Fruit fly (Drosophila melanogaster) whole organism, embryonic: ENCODE data around the gene CG34293.

ENCODE experiments used
- Blimp-1 ChIP-seq: fragments of 200-800 bp; sonication (Bioruptor generic); optimal IDR thresholded peaks from 3 replicates; lab custom pipeline; 2018; ENCODE audit warnings: missing biosample characterization, missing genetic modification characterization, mild to moderate bottlenecking, moderate library complexity, missing genetic modification reagents
- CG10565 ChIP-seq: fragments of 200-800 bp; sonication (Bioruptor generic); optimal IDR thresholded peaks from 3 replicates; lab custom pipeline; 2016; ENCODE audit warnings: missing biosample characterization, mild to moderate bottlenecking, missing genetic modification characterization
- CG11696 ChIP-seq: fragments of 200-800 bp; sonication (Bioruptor generic); IDR thresholded peaks from 2 replicates; pipeline ENCODE4 v1.3.6; 2022; ENCODE audit warnings: missing biosample characterization, missing genetic modification characterization
- CG12236 ChIP-seq: fragments of 200-800 bp; sonication (Bioruptor generic); optimal IDR thresholded peaks from 2 replicates; lab custom pipeline; 2016; ENCODE audit warnings: missing biosample characterization, missing genetic modification characterization
- CG12299 ChIP-seq: fragments of 200-800 bp; sonication (Bioruptor generic); optimal IDR thresholded peaks from 2 replicates; lab custom pipeline; 2018; ENCODE audit warnings: missing biosample characterization, mild to moderate bottlenecking, missing genetic modification characterization
- CG12769 ChIP-seq: fragments of 200-800 bp; sonication (Bioruptor generic); optimal IDR thresholded peaks from 2 replicates; lab custom pipeline; 2019; ENCODE audit warnings: missing biosample characterization, mild to moderate bottlenecking, missing genetic modification characterization, moderate library complexity
- CG13287 ChIP-seq: fragments of 200-800 bp; sonication (Bioruptor generic); IDR thresholded peaks from 2 replicates; pipeline ENCODE4 v1.3.6; 2022; ENCODE audit warnings: missing biosample characterization, missing genetic modification characterization; ENCODE audit not compliant: partially characterized antibody
- CG13424 ChIP-seq: fragments of 200-800 bp; sonication (Bioruptor generic); optimal IDR thresholded peaks from 2 replicates; lab custom pipeline; 2019; ENCODE audit warnings: missing biosample characterization, mild to moderate bottlenecking, missing genetic modification characterization, moderate library complexity
- CG13624 ChIP-seq: fragments of 200-800 bp; sonication (Bioruptor generic); optimal IDR thresholded peaks from 2 replicates; lab custom pipeline; 2016; ENCODE audit warnings: missing biosample characterization, missing genetic modification characterization
- CG1603 ChIP-seq: fragments of 200-800 bp; sonication (Bioruptor generic); optimal IDR thresholded peaks from 2 replicates; lab custom pipeline; 2019; ENCODE audit warnings: missing biosample characterization, mild to moderate bottlenecking, missing genetic modification characterization, moderate library complexity
- CG16863 ChIP-seq: fragments of 200-800 bp; sonication (Bioruptor generic); optimal IDR thresholded peaks from 3 replicates; lab custom pipeline; 2016; ENCODE audit warnings: missing biosample characterization, missing genetic modification characterization
- CG18262 ChIP-seq: fragments of 200-800 bp; optimal IDR thresholded peaks from 3 replicates; lab custom pipeline; 2019; ENCODE audit warnings: missing biosample characterization, mild to moderate bottlenecking, missing genetic modification characterization, moderate library complexity
- CG31365 ChIP-seq: fragments of 200-800 bp; sonication (Bioruptor generic); optimal IDR thresholded peaks from 2 replicates; lab custom pipeline; 2018; ENCODE audit warnings: missing biosample characterization, mild to moderate bottlenecking, missing genetic modification characterization
- CG3407 ChIP-seq: fragments of 200-800 bp; sonication (Bioruptor generic); optimal IDR thresholded peaks from 2 replicates; lab custom pipeline; 2018; ENCODE audit warnings: missing biosample characterization, mild to moderate bottlenecking, missing genetic modification characterization
- CG4617 ChIP-seq: fragments of 200-800 bp; sonication (Bioruptor generic); optimal IDR thresholded peaks from 3 replicates; lab custom pipeline; 2016; ENCODE audit warnings: missing biosample characterization, missing genetic modification characterization, borderline replicate concordance
- CG6854 ChIP-seq: fragments of 200-800 bp; sonication (Bioruptor generic); optimal IDR thresholded peaks from 3 replicates; lab custom pipeline; 2017; ENCODE audit warnings: missing biosample characterization, mild to moderate bottlenecking, missing genetic modification characterization
- D ChIP-seq, 2 experiments: fragments of 200-800 bp in 1 of 2; fragments of >200 bp in 1 of 2; sonication (Bioruptor generic) in 1 of 2; optimal IDR thresholded peaks; 2 replicates in 1 of 2; 3 replicates in 1 of 2; lab custom pipeline; 2017; ENCODE audit warnings: mild to moderate bottlenecking in 1 of 2, missing biosample characterization in 1 of 2, missing genetic modification characterization in 1 of 2, missing genetic modification reagents in 1 of 2
- Dad ChIP-seq: fragments of 200-800 bp; sonication (Bioruptor generic); optimal IDR thresholded peaks from 3 replicates; lab custom pipeline; 2016; ENCODE audit warnings: missing biosample characterization, missing genetic modification characterization
- Dek ChIP-seq: fragments of 200-800 bp; sonication (Bioruptor generic); optimal IDR thresholded peaks from 3 replicates; lab custom pipeline; 2019; ENCODE audit warnings: missing biosample characterization, mild to moderate bottlenecking, missing genetic modification characterization, moderate library complexity
- HLH54F ChIP-seq: fragments of 200-800 bp; sonication (Bioruptor generic); optimal IDR thresholded peaks from 3 replicates; lab custom pipeline; 2016; ENCODE audit warnings: missing biosample characterization, missing genetic modification characterization
- HLHmδ ChIP-seq: fragments of 200-800 bp; sonication (Bioruptor generic); optimal IDR thresholded peaks from 2 replicates; lab custom pipeline; 2018; ENCODE audit warnings: missing biosample characterization, mild to moderate bottlenecking, missing genetic modification characterization, moderate library complexity
- Mad ChIP-seq: fragments of 200-800 bp; sonication (Bioruptor generic); optimal IDR thresholded peaks from 2 replicates; lab custom pipeline; 2016; ENCODE audit warnings: missing biosample characterization, missing genetic modification characterization
- Nf-YA ChIP-seq: fragments of 200-800 bp; sonication (Bioruptor generic); IDR thresholded peaks from 2 replicates; pipeline ENCODE4 v1.3.6; 2022; ENCODE audit warnings: missing biosample characterization, missing genetic modification characterization
- Oaz ChIP-seq: fragments of 200-800 bp; sonication (Bioruptor generic); IDR thresholded peaks from 2 replicates; pipeline ENCODE4 v1.3.6; 2022; ENCODE audit warnings: missing biosample characterization, missing genetic modification characterization
- Optix ChIP-seq: fragments of 200-800 bp; sonication (Bioruptor generic); IDR thresholded peaks from 3 replicates; pipeline ENCODE4 v1.3.6; 2022; ENCODE audit warnings: missing biosample characterization, missing genetic modification characterization
- Ptx1 ChIP-seq: fragments of 200-800 bp; sonication (Bioruptor generic); IDR thresholded peaks from 2 replicates; pipeline ENCODE4 v1.3.6; 2022; ENCODE audit warnings: missing biosample characterization, missing genetic modification characterization
- Sin3A ChIP-seq: fragments of >200 bp; optimal IDR thresholded peaks from 2 replicates; lab custom pipeline; 2018
- Xrp1 ChIP-seq: fragments of 200-800 bp; sonication (Bioruptor generic); IDR thresholded peaks from 2 replicates; pipeline ENCODE4 v1.3.6; 2022; ENCODE audit warnings: missing biosample characterization, missing genetic modification characterization
- ac ChIP-seq: fragments of 200-800 bp; sonication (Bioruptor generic); optimal IDR thresholded peaks from 3 replicates; lab custom pipeline; 2017; ENCODE audit warnings: missing biosample characterization, mild to moderate bottlenecking, missing genetic modification characterization
- ara ChIP-seq: fragments of 200-800 bp; sonication (Bioruptor generic); IDR thresholded peaks from 2 replicates; pipeline ENCODE4 v1.3.6; 2022; ENCODE audit warnings: missing biosample characterization, missing genetic modification characterization
- dpn ChIP-seq, 2 experiments: fragments of 200-800 bp; sonication (Bioruptor generic); optimal IDR thresholded peaks; 3 replicates each; lab custom pipeline; 2016; ENCODE audit warnings: missing biosample characterization in 2 of 2, missing genetic modification characterization in 2 of 2
- fd3F ChIP-seq: fragments of 200-800 bp; sonication (Bioruptor generic); optimal IDR thresholded peaks from 2 replicates; lab custom pipeline; 2018; ENCODE audit warnings: missing biosample characterization, mild to moderate bottlenecking, missing genetic modification characterization, moderate library complexity
- fd96Cb ChIP-seq: fragments of 200-800 bp; sonication (Bioruptor generic); optimal IDR thresholded peaks from 2 replicates; lab custom pipeline; 2018; ENCODE audit warnings: missing biosample characterization, mild to moderate bottlenecking, missing genetic modification characterization, moderate library complexity
- gcm2 ChIP-seq: fragments of 200-800 bp; sonication (Bioruptor generic); optimal IDR thresholded peaks from 2 replicates; lab custom pipeline; 2016; ENCODE audit warnings: missing biosample characterization, missing genetic modification characterization
- gro ChIP-seq: fragments of 200-800 bp; sonication (Bioruptor generic); optimal IDR thresholded peaks from 2 replicates; lab custom pipeline; 2016; ENCODE audit warnings: missing biosample characterization, missing genetic modification characterization
- ham ChIP-seq: fragments of 200-800 bp; sonication (Bioruptor generic); IDR thresholded peaks from 2 replicates; pipeline ENCODE4 v1.3.6; 2022; ENCODE audit warnings: missing biosample characterization, missing genetic modification characterization
- hbn ChIP-seq: fragments of 200-800 bp; sonication (Bioruptor generic); IDR thresholded peaks from 2 replicates; pipeline ENCODE4 v1.3.6; 2022; ENCODE audit warnings: missing biosample characterization, missing genetic modification characterization; ENCODE audit not compliant: partially characterized antibody
- hth ChIP-seq: fragments of >200 bp; optimal IDR thresholded peaks from 2 replicates; lab custom pipeline; 2017; ENCODE audit warnings: inconsistent platforms
- kah ChIP-seq: fragments of 200-800 bp; sonication (Bioruptor generic); optimal IDR thresholded peaks from 2 replicates; lab custom pipeline; 2018; ENCODE audit warnings: missing biosample characterization, mild to moderate bottlenecking, missing genetic modification characterization
- ken ChIP-seq: fragments of 200-800 bp; sonication (Bioruptor generic); IDR thresholded peaks from 3 replicates; pipeline ENCODE4 v1.3.6; 2022; ENCODE audit warnings: missing biosample characterization, missing genetic modification characterization
- klu ChIP-seq: fragments of 200-800 bp; sonication (Bioruptor generic); IDR thresholded peaks from 2 replicates; pipeline ENCODE4 v1.3.6; 2022; ENCODE audit warnings: missing biosample characterization, missing genetic modification characterization
- nerfin-1 ChIP-seq: fragments of 200-800 bp; sonication (Bioruptor generic); optimal IDR thresholded peaks from 3 replicates; lab custom pipeline; 2019; ENCODE audit warnings: missing biosample characterization, mild to moderate bottlenecking, missing genetic modification characterization, moderate library complexity
- pum ChIP-seq: fragments of 200-800 bp; sonication (Bioruptor generic); optimal IDR thresholded peaks from 2 replicates; lab custom pipeline; 2016; ENCODE audit warnings: missing biosample characterization, missing genetic modification characterization
- shn ChIP-seq: fragments of 200-800 bp; sonication (Bioruptor generic); optimal IDR thresholded peaks from 3 replicates; lab custom pipeline; 2016; ENCODE audit warnings: missing biosample characterization, missing genetic modification characterization
- stc ChIP-seq: fragments of 200-800 bp; sonication (Bioruptor generic); IDR thresholded peaks from 2 replicates; pipeline ENCODE4 v1.3.6; 2022; ENCODE audit warnings: missing biosample characterization, missing genetic modification characterization
- tio ChIP-seq: fragments of 200-800 bp; sonication (Bioruptor generic); optimal IDR thresholded peaks from 2 replicates; lab custom pipeline; 2017; ENCODE audit warnings: missing biosample characterization, missing genetic modification characterization, inconsistent platforms
- tll ChIP-seq, 2 experiments: fragments of 200-800 bp in 1 of 2; fragments of >200 bp in 1 of 2; sonication (Bioruptor generic) in 1 of 2; optimal IDR thresholded peaks; 2 replicates each; lab custom pipeline; 2017 to 2019; ENCODE audit warnings: missing biosample characterization in 2 of 2, missing genetic modification characterization in 2 of 2, mild to moderate bottlenecking in 1 of 2, moderate library complexity in 1 of 2
- tup ChIP-seq: fragments of 200-800 bp; sonication (Bioruptor generic); optimal IDR thresholded peaks from 2 replicates; lab custom pipeline; 2016; ENCODE audit warnings: missing biosample characterization, mild to moderate bottlenecking, missing genetic modification characterization, moderate library complexity
- wor ChIP-seq: fragments of 200-800 bp; sonication (Bioruptor generic); IDR thresholded peaks from 2 replicates; pipeline ENCODE4 v1.3.6; 2022; ENCODE audit warnings: missing biosample characterization, missing genetic modification characterization
- zen2 ChIP-seq: fragments of 200-800 bp; sonication (Bioruptor generic); IDR thresholded peaks from 3 replicates; pipeline ENCODE4 v1.3.6; 2022; ENCODE audit warnings: missing biosample characterization, missing genetic modification characterization; ENCODE audit not compliant: partially characterized antibody
- zfh2 ChIP-seq: fragments of 200-800 bp; sonication (Bioruptor generic); optimal IDR thresholded peaks from 2 replicates; lab custom pipeline; 2016; ENCODE audit warnings: missing biosample characterization, missing genetic modification characterization

Gene CG34293

dm6 chr3R:27137914-27138323, 27.5 kb downstream of the CG34293 start (continued):
- TF ChIP-seq CG4617 = no peak
- peak; percentile 65 for TF ChIP-seq CG3407 (GFP tag; lab: Kevin White, UChicago)
- peak; percentile 1 for TF ChIP-seq CG31365 (tag; lab: Kevin White, UChicago)
- TF ChIP-seq Dad (GFP tag; lab: Kevin White, UChicago) = no peak
- peak; percentile 54; the same call in 1 of the 2 replicates for TF ChIP-seq ara (GFP tag; lab: Robert Waterston, UW)
- no peak for TF ChIP-seq fd3F (GFP tag; lab: Kevin White, UChicago)
- TF ChIP-seq Ptx1 (GFP tag; lab: Robert Waterston, UW) = no peak
- no peak for TF ChIP-seq tio (GFP tag; lab: Kevin White, UChicago)
- no peak for TF ChIP-seq CG13624 (GFP tag; lab: Kevin White, UChicago)
- peak; percentile 24 for TF ChIP-seq CG13424
- no peak for TF ChIP-seq HLHmδ (GFP tag; lab: Kevin White, UChicago)
- no peak for TF ChIP-seq Dek (tag; lab: Kevin White, UChicago)
- peak; percentile 44 for TF ChIP-seq CG12299 (tag; lab: Kevin White, UChicago)
- TF ChIP-seq wor (GFP tag; lab: Robert Waterston, UW) = no peak
- TF ChIP-seq hth = no peak
- no peak for TF ChIP-seq ac
- TF ChIP-seq Oaz (GFP tag; lab: Robert Waterston, UW) = no peak
- TF ChIP-seq Nf-YA (GFP tag; lab: Robert Waterston, UW) = no peak
- TF ChIP-seq CG12236 (GFP tag; lab: Kevin White, UChicago) = peak; percentile 52
- TF ChIP-seq CG16863 = no peak
- TF ChIP-seq CG11696 (GFP tag; lab: Robert Waterston, UW) = no peak
- TF ChIP-seq Sin3A (lab: Kevin White, UChicago) = no peak
- no peak for TF ChIP-seq klu (GFP tag; lab: Robert Waterston, UW)
- TF ChIP-seq Xrp1 (GFP tag; lab: Robert Waterston, UW) = peak; percentile 51
- peak; percentile 42 for TF ChIP-seq CG18262 (tag; lab: Kevin White, UChicago)
- no peak for TF ChIP-seq CG13287
- TF ChIP-seq Blimp-1 (GFP tag; lab: Kevin White, UChicago) = peak; percentile 49
- peak; percentile 17; the same call in 1 of the 2 replicates for TF ChIP-seq stc (GFP tag; lab: Robert Waterston, UW)
- no peak for TF ChIP-seq shn (GFP tag; lab: Kevin White, UChicago)
- TF ChIP-seq hbn (GFP tag; lab: Robert Waterston, UW) = no peak
- no peak for TF ChIP-seq gcm2
- no peak for TF ChIP-seq zen2 (GFP tag; lab: Robert Waterston, UW)
- no peak for TF ChIP-seq ham (GFP tag; lab: Robert Waterston, UW)
- no peak for TF ChIP-seq Optix (GFP tag; lab: Robert Waterston, UW)
- TF ChIP-seq ken (GFP tag; lab: Robert Waterston, UW) = no peak
- TF ChIP-seq pum (GFP tag; lab: Kevin White, UChicago) = no peak
- no peak for TF ChIP-seq HLH54F (GFP tag; lab: Kevin White, UChicago)
- TF ChIP-seq CG10565 (GFP tag; lab: Kevin White, UChicago) = no peak
- no peak for TF ChIP-seq CG6854 (GFP tag; lab: Kevin White, UChicago)
- TF ChIP-seq CG12769 = peak; percentile 45
- peak in 1 of 2 experiments; percentile 17 for TF ChIP-seq dpn (GFP tag; optimal IDR thresholded peaks at IDR 0.05; lab: Kevin White, UChicago)
- TF ChIP-seq tup (GFP tag; lab: Kevin White, UChicago) = no peak
- peak; percentile 68 for TF ChIP-seq CG1603 (tag; lab: Kevin White, UChicago)
- TF ChIP-seq Mad (GFP tag; lab: Kevin White, UChicago) = no peak
- TF ChIP-seq nerfin-1 = peak; percentile 56
- no peak for TF ChIP-seq tll (GFP tag; optimal IDR thresholded peaks at IDR 0.05; lab: Kevin White, UChicago)
- no peak for TF ChIP-seq gro (GFP tag; lab: Kevin White, UChicago)
- TF ChIP-seq zfh2 (GFP tag; lab: Kevin White, UChicago) = no peak
- no peak for TF ChIP-seq kah (GFP tag; lab: Kevin White, UChicago)
- peak; percentile 23 for TF ChIP-seq fd96Cb (tag; lab: Kevin White, UChicago)
- TF ChIP-seq D (optimal IDR thresholded peaks at IDR 0.05; lab: Kevin White, UChicago) = no peak
- TF ChIP-seq D (GFP tag; optimal IDR thresholded peaks at IDR 0.05; lab: Kevin White, UChicago) = peak; percentile 60
